Worm (Caenorhabditis elegans) whole organism, early embryonic: ENCODE results near the gene lep-2.

Experiments used
- ama-1 ChIP-seq: fragments of 150-350 bp; optimal IDR thresholded peaks from 2 replicates; lab custom pipeline; 2014
- ceh-13 ChIP-seq: fragments of 200-800 bp; sonication (Bioruptor generic); optimal IDR thresholded peaks from 2 replicates; lab custom pipeline; 2018; ENCODE audit warnings: mild to moderate bottlenecking, missing genetic modification characterization, missing compliant biosample characterization
- ceh-36 ChIP-seq: sonication (generic microtip); optimal IDR thresholded peaks from 2 replicates; lab custom pipeline; 2016; ENCODE audit warnings: missing genetic modification characterization, inconsistent platforms, missing compliant biosample characterization
- flt-1 ChIP-seq: fragments of 200-800 bp; sonication (Bioruptor generic); IDR thresholded peaks from 2 replicates; pipeline ENCODE4 v1.3.6; 2022; ENCODE audit warnings: missing genetic modification characterization, missing compliant biosample characterization
- hnd-1 ChIP-seq: sonication (generic microtip); optimal IDR thresholded peaks from 2 replicates; lab custom pipeline; 2016; ENCODE audit warnings: missing genetic modification characterization, missing compliant biosample characterization
- pes-1 ChIP-seq: fragments of 200-800 bp; sonication (Bioruptor generic); IDR thresholded peaks from 2 replicates; pipeline ENCODE4 v1.3.6; 2022; ENCODE audit warnings: missing genetic modification reagents, missing genetic modification characterization, missing compliant biosample characterization
- sea-1 ChIP-seq: fragments of 200-800 bp; sonication (Bioruptor generic); conservative IDR thresholded peaks from 2 replicates; pipeline ENCODE4 v1.3.6; 2022; ENCODE audit warnings: missing genetic modification characterization, missing compliant biosample characterization
- tbx-11 ChIP-seq: fragments of 200-800 bp; sonication (Bioruptor generic); IDR thresholded peaks from 2 replicates; pipeline ENCODE4 v1.3.6; 2022; ENCODE audit warnings: missing genetic modification characterization, missing compliant biosample characterization
- tra-4 ChIP-seq: sonication (generic microtip); optimal IDR thresholded peaks from 2 replicates; lab custom pipeline; 2017; ENCODE audit warnings: missing genetic modification characterization, missing compliant biosample characterization

DNA sequence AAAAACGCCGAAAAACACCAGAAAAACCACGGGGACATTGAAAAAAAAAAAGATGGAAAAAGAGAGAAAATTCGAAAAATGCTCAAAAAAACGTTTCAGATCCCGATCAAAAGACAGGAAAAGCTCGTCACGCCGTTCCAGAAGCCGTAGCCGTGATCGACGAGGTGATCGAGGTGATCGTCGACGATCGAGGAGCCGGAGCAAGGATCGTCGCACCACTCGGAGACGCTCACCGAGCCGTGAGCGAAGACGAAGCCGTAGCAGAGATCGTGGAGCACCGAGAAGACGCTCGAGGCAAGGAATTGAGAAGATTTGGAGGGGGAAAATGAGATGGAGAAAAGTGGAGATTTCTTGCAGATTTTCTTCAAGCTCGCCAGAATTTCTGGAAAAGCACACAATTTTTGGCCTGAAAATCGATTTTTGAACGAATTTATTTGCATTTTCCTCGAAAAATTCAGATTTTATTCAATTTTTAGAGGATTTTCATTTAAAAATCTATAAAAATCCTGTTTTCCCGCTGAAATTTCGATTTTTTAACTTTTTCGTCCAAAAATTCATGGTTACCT lies 21.2 kb downstream of the lep-2 start:
- TF ChIP-seq hnd-1 (tag; lab: Kevin White, UChicago) (no peak), flt-1 (GFP tag; lab: Robert Waterston, UW) (no peak), ceh-13 (no peak), sea-1 (no peak), tbx-11 (GFP tag; lab: Robert Waterston, UW) (no peak), ama-1 (lab: Kevin White, UChicago) (no peak), pes-1 (no peak), ceh-36 (tag; lab: Kevin White, UChicago) (no peak), tra-4 (tag; lab: Kevin White, UChicago) (no peak)
